Fruit fly (Drosophila melanogaster): ENCODE data around the gene CG12499.
A peak's percentile ranks its signal among the peaks of the same experiment; 100 is the strongest.

CG12499 gene

dm6 chr3R:22468829-22469487, 22.6 kb upstream of the CG12499 start (continued):
- TF ChIP-seq Pdp1 (GFP tag; optimal IDR thresholded peaks at IDR 0.05) = peak; percentile 74 to 88
- peak; percentile 71 for TF ChIP-seq Atf3 (GFP tag; optimal IDR thresholded peaks at IDR 0.05)
- no peak for TF ChIP-seq amos (GFP tag; IDR thresholded peaks at IDR 0.05; ENCODE audit: partially characterized antibody)
- peak; percentile 87 for TF ChIP-seq CG17359 (tag; optimal IDR thresholded peaks at IDR 0.05)
- peak; percentile 86 for TF ChIP-seq abd-A (tag; optimal IDR thresholded peaks at IDR 0.05)
- peak; percentile 72 for TF ChIP-seq Hey (tag; optimal IDR thresholded peaks at IDR 0.05)
- peak; percentile 31; the same call in 1 of the 2 replicates for TF ChIP-seq CG17612 (GFP tag; IDR thresholded peaks at IDR 0.05)
- peak; percentile 84 for TF ChIP-seq Hr3 (GFP tag; optimal IDR thresholded peaks at IDR 0.05)
- TF ChIP-seq hbn (GFP tag; IDR thresholded peaks at IDR 0.05; ENCODE audit: partially characterized antibody) = no peak
- TF ChIP-seq org-1 (GFP tag; optimal IDR thresholded peaks at IDR 0.05) = peak; percentile 91
- peak; percentile 78 for TF ChIP-seq stc (GFP tag; IDR thresholded peaks at IDR 0.05)
- TF ChIP-seq CG15269 (tag; optimal IDR thresholded peaks at IDR 0.05) = peak; percentile 91
- peak; percentile 44 for TF ChIP-seq CG13123 (GFP tag; optimal IDR thresholded peaks at IDR 0.05)
- peak; percentile 80 for TF ChIP-seq CG8944 (GFP tag; optimal IDR thresholded peaks at IDR 0.05)
- peak; percentile 81 for TF ChIP-seq Optix (GFP tag; IDR thresholded peaks at IDR 0.05)
- TF ChIP-seq CG14860 (GFP tag; IDR thresholded peaks at IDR 0.05; ENCODE audit: partially characterized antibody) = no peak
- peak; percentile 14; the same call in 1 of the 2 replicates for TF ChIP-seq crol (GFP tag; IDR thresholded peaks at IDR 0.05)
- TF ChIP-seq CG16815 (GFP tag; optimal IDR thresholded peaks at IDR 0.05) = peak; percentile 50
- no peak for TF ChIP-seq CG6791 (GFP tag; IDR thresholded peaks at IDR 0.05; ENCODE audit: partially characterized antibody)
- TF ChIP-seq crc (GFP tag; optimal IDR thresholded peaks at IDR 0.05) = peak; percentile 83
- peak; percentile 64 for TF ChIP-seq jing (GFP tag; optimal IDR thresholded peaks at IDR 0.05)
- no peak; the same call in 1 of the 2 replicates for TF ChIP-seq Dref (GFP tag; IDR thresholded peaks at IDR 0.05)
- TF ChIP-seq Eip74EF (GFP tag; optimal IDR thresholded peaks at IDR 0.05) = no peak
- no peak for TF ChIP-seq Tbp (GFP tag; optimal IDR thresholded peaks at IDR 0.05)
- peak; percentile 41 for TF ChIP-seq CG17802 (tag; optimal IDR thresholded peaks at IDR 0.05)
- peak; percentile 90 for TF ChIP-seq Dbx (GFP tag; IDR thresholded peaks at IDR 0.05)
- TF ChIP-seq psq (GFP tag; optimal IDR thresholded peaks at IDR 0.05) = no peak
- peak; percentile 85 for TF ChIP-seq Dek (tag; optimal IDR thresholded peaks at IDR 0.05)
- peak; percentile 83 for TF ChIP-seq tin (GFP tag; optimal IDR thresholded peaks at IDR 0.05)
- TF ChIP-seq CG34376 (GFP tag; optimal IDR thresholded peaks at IDR 0.05) = peak; percentile 90
- peak; percentile 68 for TF ChIP-seq NC2β (GFP tag; optimal IDR thresholded peaks at IDR 0.05)
- TF ChIP-seq CG43689 (GFP tag; IDR thresholded peaks at IDR 0.05) = peak; percentile 68
- peak; percentile 15 for TF ChIP-seq Usf (GFP tag; optimal IDR thresholded peaks at IDR 0.05)
- peak; percentile 66 for TF ChIP-seq klu (GFP tag; IDR thresholded peaks at IDR 0.05)
- no peak for TF ChIP-seq CG8359 (GFP tag; optimal IDR thresholded peaks at IDR 0.05; ENCODE audit: borderline replicate concordance)
- TF ChIP-seq zf30C (GFP tag; optimal IDR thresholded peaks at IDR 0.05) = no peak
- TF ChIP-seq row (GFP tag; IDR thresholded peaks at IDR 0.05) = peak; percentile 93
- TF ChIP-seq sd (tag; optimal IDR thresholded peaks at IDR 0.05) = peak; percentile 94
- peak; percentile 81 for TF ChIP-seq H2.0 (GFP tag; IDR thresholded peaks at IDR 0.05)
- peak; percentile 41 for TF ChIP-seq CG7928 (GFP tag; optimal IDR thresholded peaks at IDR 0.05)
- 0 out of 2 replicates have a peak, but pooled peaks have one; percentile 16 for TF ChIP-seq gt (GFP tag; IDR thresholded peaks at IDR 0.05)
- peak; percentile 53 for TF ChIP-seq gsb-n (tag; optimal IDR thresholded peaks at IDR 0.05)
- peak; percentile 86 for TF ChIP-seq CG10543 (GFP tag; optimal IDR thresholded peaks at IDR 0.05)
- peak; percentile 69 for TF ChIP-seq Ssrp (tag; optimal IDR thresholded peaks at IDR 0.05)
- TF ChIP-seq Sox102F (GFP tag; optimal IDR thresholded peaks at IDR 0.05) = peak; percentile 88
- peak; percentile 89 for TF ChIP-seq jumu (GFP tag; optimal IDR thresholded peaks at IDR 0.05)
- peak; percentile 62 for TF ChIP-seq CG4282 (GFP tag; optimal IDR thresholded peaks at IDR 0.05)
- TF ChIP-seq nom (GFP tag; optimal IDR thresholded peaks at IDR 0.05) = no peak
- peak; percentile 51 for TF ChIP-seq CG10565 (GFP tag; optimal IDR thresholded peaks at IDR 0.05)
